Fruit fly (Drosophila melanogaster) whole organism, embryonic: ENCODE measurements around the gene RpL15.
A peak's percentile ranks its signal among the peaks of the same experiment; 100 is the strongest.

Source experiments
- Adf1 ChIP-seq: fragments of 200-800 bp; sonication (Bioruptor generic); IDR thresholded peaks from 2 replicates; pipeline ENCODE4 v1.3.6; 2022; ENCODE audit warnings: missing biosample characterization, missing genetic modification characterization
- CG10209 ChIP-seq: fragments of 200-800 bp; sonication (Bioruptor generic); optimal IDR thresholded peaks from 3 replicates; lab custom pipeline; 2017; ENCODE audit warnings: missing biosample characterization, mild to moderate bottlenecking, missing genetic modification characterization, missing genetic modification reagents
- CG1024 ChIP-seq: fragments of 200-800 bp; sonication (Bioruptor generic); IDR thresholded peaks from 2 replicates; pipeline ENCODE4 v1.3.6; 2022; ENCODE audit warnings: missing biosample characterization, missing genetic modification characterization
- CG10959 ChIP-seq: fragments of 200-800 bp; sonication (Bioruptor generic); IDR thresholded peaks from 2 replicates; pipeline ENCODE4 v1.3.6; 2022; ENCODE audit warnings: missing biosample characterization, missing genetic modification characterization
- CG11695 ChIP-seq: fragments of 200-800 bp; sonication (Bioruptor generic); IDR thresholded peaks from 3 replicates; pipeline ENCODE4 v1.3.6; 2022; ENCODE audit warnings: missing biosample characterization, missing genetic modification characterization
- CG11723 ChIP-seq: fragments of 200-800 bp; sonication (Bioruptor generic); optimal IDR thresholded peaks from 2 replicates; lab custom pipeline; 2017; ENCODE audit warnings: missing biosample characterization, mild to moderate bottlenecking, missing genetic modification characterization
- CG12942 ChIP-seq: fragments of 200-800 bp; sonication (Bioruptor generic); optimal IDR thresholded peaks from 3 replicates; lab custom pipeline; 2016; ENCODE audit warnings: missing biosample characterization, missing genetic modification characterization
- CG15479 ChIP-seq: fragments of 200-800 bp; sonication (Bioruptor generic); optimal IDR thresholded peaks from 3 replicates; lab custom pipeline; 2019; ENCODE audit warnings: missing biosample characterization, mild to moderate bottlenecking, missing genetic modification characterization, moderate library complexity
- CG15514 ChIP-seq: fragments of 200-800 bp; sonication (Bioruptor generic); optimal IDR thresholded peaks from 3 replicates; lab custom pipeline; 2017; ENCODE audit warnings: missing biosample characterization, missing genetic modification characterization, mild to moderate bottlenecking, moderate library complexity, missing genetic modification reagents
- CG1603 ChIP-seq: fragments of 200-800 bp; sonication (Bioruptor generic); optimal IDR thresholded peaks from 2 replicates; lab custom pipeline; 2019; ENCODE audit warnings: missing biosample characterization, mild to moderate bottlenecking, missing genetic modification characterization, moderate library complexity
- CG17802 ChIP-seq: fragments of 200-800 bp; sonication (Bioruptor generic); optimal IDR thresholded peaks from 2 replicates; lab custom pipeline; 2018; ENCODE audit warnings: missing biosample characterization, mild to moderate bottlenecking, missing genetic modification characterization, moderate library complexity
- CG2120 ChIP-seq: fragments of 200-800 bp; sonication (Bioruptor generic); optimal IDR thresholded peaks from 3 replicates; lab custom pipeline; 2016; ENCODE audit warnings: missing biosample characterization, missing genetic modification characterization
- CG2202 ChIP-seq: fragments of 200-800 bp; sonication (Bioruptor generic); optimal IDR thresholded peaks from 2 replicates; lab custom pipeline; 2018; ENCODE audit warnings: missing biosample characterization, mild to moderate bottlenecking, missing genetic modification characterization
- CG30020 ChIP-seq: fragments of 200-800 bp; optimal IDR thresholded peaks from 2 replicates; lab custom pipeline; 2019; ENCODE audit warnings: missing biosample characterization, mild to moderate bottlenecking, missing genetic modification characterization, moderate library complexity
- CG3407 ChIP-seq: fragments of 200-800 bp; sonication (Bioruptor generic); optimal IDR thresholded peaks from 2 replicates; lab custom pipeline; 2018; ENCODE audit warnings: missing biosample characterization, mild to moderate bottlenecking, missing genetic modification characterization
- CG34224 ChIP-seq: fragments of 200-800 bp; sonication (Bioruptor generic); IDR thresholded peaks from 3 replicates; pipeline ENCODE4 v1.3.6; 2022; ENCODE audit warnings: missing biosample characterization, missing genetic modification characterization; ENCODE audit not compliant: partially characterized antibody
- CG4360 ChIP-seq: fragments of 200-800 bp; sonication (Bioruptor generic); IDR thresholded peaks from 2 replicates; pipeline ENCODE4 v1.3.6; 2022; ENCODE audit warnings: missing biosample characterization, missing genetic modification characterization
- CG4424 ChIP-seq: fragments of 200-800 bp; sonication (Bioruptor generic); optimal IDR thresholded peaks from 3 replicates; lab custom pipeline; 2016; ENCODE audit warnings: missing biosample characterization, missing genetic modification characterization
- CG4820 ChIP-seq: fragments of 200-800 bp; sonication (Bioruptor generic); optimal IDR thresholded peaks from 3 replicates; lab custom pipeline; 2016; ENCODE audit warnings: missing biosample characterization, missing genetic modification characterization
- CG6683 ChIP-seq: fragments of 200-800 bp; sonication (Bioruptor generic); optimal IDR thresholded peaks from 2 replicates; lab custom pipeline; 2017; ENCODE audit warnings: missing biosample characterization, mild to moderate bottlenecking, missing genetic modification characterization, missing genetic modification reagents
- CG7357 ChIP-seq: fragments of 200-800 bp; sonication (Bioruptor generic); IDR thresholded peaks from 3 replicates; pipeline ENCODE4 v1.3.6; 2022; ENCODE audit warnings: missing biosample characterization, missing genetic modification characterization
- D19A ChIP-seq: fragments of 200-800 bp; optimal IDR thresholded peaks from 3 replicates; lab custom pipeline; 2019; ENCODE audit warnings: missing biosample characterization, mild to moderate bottlenecking, missing genetic modification characterization, moderate library complexity
- Dfd ChIP-seq, 2 experiments: fragments of >200 bp; optimal IDR thresholded peaks; 2 replicates each; lab custom pipeline; 2017; ENCODE audit warnings: missing biosample characterization in 2 of 2, missing genetic modification characterization in 2 of 2
- ERR ChIP-seq: fragments of 200-800 bp; sonication (Bioruptor generic); optimal IDR thresholded peaks from 2 replicates; lab custom pipeline; 2016; ENCODE audit warnings: missing biosample characterization, missing genetic modification characterization
- Lpt ChIP-seq: fragments of >200 bp; optimal IDR thresholded peaks from 2 replicates; lab custom pipeline; 2018; ENCODE audit warnings: missing biosample characterization, missing genetic modification characterization
- Oli ChIP-seq: fragments of 200-800 bp; sonication (Bioruptor generic); optimal IDR thresholded peaks from 2 replicates; lab custom pipeline; 2018; ENCODE audit warnings: missing biosample characterization, mild to moderate bottlenecking, missing genetic modification characterization, moderate library complexity
- Pdp1 ChIP-seq, 2 experiments: fragments of 200-800 bp; sonication (Bioruptor generic); optimal IDR thresholded peaks; 3 replicates each; lab custom pipeline; 2016; ENCODE audit warnings: missing biosample characterization in 2 of 2, missing genetic modification characterization in 2 of 2, mild to moderate bottlenecking in 1 of 2, moderate library complexity in 1 of 2
- Usf ChIP-seq: fragments of 200-800 bp; sonication (Bioruptor generic); optimal IDR thresholded peaks from 2 replicates; lab custom pipeline; 2017; ENCODE audit warnings: missing genotype, missing biosample characterization, missing genetic modification characterization
- Xrp1 ChIP-seq: fragments of 200-800 bp; sonication (Bioruptor generic); IDR thresholded peaks from 2 replicates; pipeline ENCODE4 v1.3.6; 2022; ENCODE audit warnings: missing biosample characterization, missing genetic modification characterization
- cad ChIP-seq: fragments of >200 bp; optimal IDR thresholded peaks from 2 replicates; lab custom pipeline; 2017; ENCODE audit warnings: missing biosample characterization, missing genetic modification characterization
- dati ChIP-seq: fragments of 200-800 bp; sonication (Bioruptor generic); IDR thresholded peaks from 2 replicates; pipeline ENCODE4 v1.3.6; 2022; ENCODE audit warnings: missing biosample characterization, missing genetic modification characterization
- dm ChIP-seq: fragments of 200-800 bp; sonication (Bioruptor generic); optimal IDR thresholded peaks from 3 replicates; lab custom pipeline; 2016; ENCODE audit warnings: missing biosample characterization, missing genetic modification characterization
- knrl ChIP-seq: fragments of 200-800 bp; sonication (Bioruptor generic); IDR thresholded peaks from 3 replicates; pipeline ENCODE4 v1.3.6; 2022; ENCODE audit warnings: missing biosample characterization, missing genetic modification characterization; ENCODE audit not compliant: partially characterized antibody
- lab ChIP-seq: fragments of 200-800 bp; sonication (Bioruptor generic); optimal IDR thresholded peaks from 3 replicates; lab custom pipeline; 2017; ENCODE audit warnings: missing biosample characterization, missing genetic modification characterization, mild to moderate bottlenecking, moderate library complexity, missing genetic modification reagents
- pfk ChIP-seq: fragments of 200-800 bp; sonication (Bioruptor generic); optimal IDR thresholded peaks from 2 replicates; lab custom pipeline; 2018; ENCODE audit warnings: missing biosample characterization, mild to moderate bottlenecking, missing genetic modification characterization, moderate library complexity
- sima ChIP-seq: fragments of 200-800 bp; sonication (Bioruptor generic); optimal IDR thresholded peaks from 2 replicates; lab custom pipeline; 2016; ENCODE audit warnings: missing biosample characterization, missing genetic modification characterization
- sqz ChIP-seq: fragments of 200-800 bp; sonication (Bioruptor generic); optimal IDR thresholded peaks from 3 replicates; lab custom pipeline; 2018; ENCODE audit warnings: missing biosample characterization, mild to moderate bottlenecking, missing genetic modification characterization
- ssp ChIP-seq: fragments of 200-800 bp; sonication (Bioruptor generic); IDR thresholded peaks from 2 replicates; pipeline ENCODE4 v1.3.6; 2022; ENCODE audit warnings: missing biosample characterization, missing genetic modification characterization
- stwl ChIP-seq: fragments of 200-800 bp; sonication (Bioruptor generic); optimal IDR thresholded peaks from 3 replicates; lab custom pipeline; 2018; ENCODE audit warnings: missing biosample characterization, mild to moderate bottlenecking, missing genetic modification characterization, moderate library complexity
- unpg ChIP-seq: fragments of 200-800 bp; sonication (Bioruptor generic); optimal IDR thresholded peaks from 3 replicates; lab custom pipeline; 2018; ENCODE audit warnings: missing biosample characterization, mild to moderate bottlenecking, missing genetic modification characterization, moderate library complexity
- vfl ChIP-seq: fragments of 200-800 bp; sonication (Bioruptor generic); optimal IDR thresholded peaks from 2 replicates; lab custom pipeline; 2016; ENCODE audit warnings: missing biosample characterization, missing genetic modification characterization
- zen2 ChIP-seq: fragments of 200-800 bp; sonication (Bioruptor generic); IDR thresholded peaks from 3 replicates; pipeline ENCODE4 v1.3.6; 2022; ENCODE audit warnings: missing biosample characterization, missing genetic modification characterization; ENCODE audit not compliant: partially characterized antibody

RpL15 gene

dm6 chr3L:27267060-27267805 lies at the start of gene RpL15 (continued):
- TF ChIP-seq pfk (peak; percentile 90), sqz (GFP tag; lab: Kevin White, UChicago) (no peak), Dfd (GFP tag; optimal IDR thresholded peaks at IDR 0.05; lab: Kevin White, UChicago) (peak; percentile 10 to 37), stwl (tag; lab: Kevin White, UChicago) (no peak), CG34224 (no peak), CG10209 (peak; percentile 42), lab (GFP tag; lab: Kevin White, UChicago) (peak; percentile 8), unpg (GFP tag; lab: Kevin White, UChicago) (peak; percentile 57), CG12942 (peak; percentile 37), Oli (tag; lab: Kevin White, UChicago) (peak; percentile 31), CG15514 (peak; percentile 42), Usf (peak; percentile 43)

dm6 chr3L:27261987-27262386 lies 5.1 kb upstream of the RpL15 start:
- peak; percentile 90 for TF ChIP-seq CG1603 (tag; lab: Kevin White, UChicago)
- peak; percentile 23; the same call in 1 of the 2 replicates for TF ChIP-seq CG1024 (GFP tag; lab: Robert Waterston, UW)
- peak; percentile 15 for TF ChIP-seq CG11723 (GFP tag; lab: Kevin White, UChicago)
- peak; percentile 63 for TF ChIP-seq ssp
- TF ChIP-seq CG4820 = no peak
- peak; percentile 90 for TF ChIP-seq CG30020 (tag; lab: Kevin White, UChicago)
- TF ChIP-seq sima (GFP tag; lab: Kevin White, UChicago) = no peak
- peak; percentile 68 for TF ChIP-seq CG17802 (tag; lab: Kevin White, UChicago)

- peak; percentile 76 for TF ChIP-seq CG1603 (tag; lab: Kevin White, UChicago)
- peak; percentile 21; the same call in 1 of the 3 replicates for TF ChIP-seq CG7357 (GFP tag; lab: Robert Waterston, UW)
- no peak for TF ChIP-seq CG2202 (tag; lab: Kevin White, UChicago)
- TF ChIP-seq ssp = 0 out of 2 replicates have a peak, but pooled peaks have one; percentile 22
- TF ChIP-seq CG30020 (tag; lab: Kevin White, UChicago) = peak; percentile 73
- TF ChIP-seq Lpt = no peak
- TF ChIP-seq CG17802 (tag; lab: Kevin White, UChicago) = peak; percentile 88
- TF ChIP-seq CG11695 (GFP tag; lab: Robert Waterston, UW) = no peak
- TF ChIP-seq CG6683 = no peak
- TF ChIP-seq CG1024 (GFP tag; lab: Robert Waterston, UW) = 0 out of 2 replicates have a peak, but pooled peaks have one; percentile 4
- no peak for TF ChIP-seq unpg (GFP tag; lab: Kevin White, UChicago)
- TF ChIP-seq CG11723 (GFP tag; lab: Kevin White, UChicago) = peak; percentile 78
Measured at dm6 chr3L:27264319-27264909, 2.6 kb upstream of the RpL15 start.

- TF ChIP-seq Adf1 (GFP tag; lab: Robert Waterston, UW) (no peak), ERR (GFP tag; lab: Kevin White, UChicago) (no peak), Xrp1 (GFP tag; lab: Robert Waterston, UW) (no peak), dati (GFP tag; lab: Robert Waterston, UW) (no peak), CG15479 (GFP tag; lab: Kevin White, UChicago) (no peak), ssp (peak; percentile 91), CG3407 (GFP tag; lab: Kevin White, UChicago) (no peak), CG2120 (GFP tag; lab: Kevin White, UChicago) (no peak), CG17802 (tag; lab: Kevin White, UChicago) (peak; percentile 67), vfl (GFP tag; lab: Kevin White, UChicago) (no peak), CG4424 (GFP tag; lab: Kevin White, UChicago) (no peak), CG4360 (GFP tag; lab: Robert Waterston, UW) (no peak), CG10959 (GFP tag; lab: Robert Waterston, UW) (no peak), CG1024 (GFP tag; lab: Robert Waterston, UW) (peak; percentile 75; the same call in 1 of the 2 replicates), CG1603 (tag; lab: Kevin White, UChicago) (peak; percentile 74), CG7357 (GFP tag; lab: Robert Waterston, UW) (peak; percentile 55; the same call in 2 of the 3 replicates), zen2 (GFP tag; lab: Robert Waterston, UW) (no peak), D19A (peak; percentile 15), knrl (GFP tag; lab: Robert Waterston, UW) (no peak), Pdp1 (GFP tag; optimal IDR thresholded peaks at IDR 0.05; lab: Kevin White, UChicago) (no peak), CG30020 (tag; lab: Kevin White, UChicago) (peak; percentile 83), cad (GFP tag; lab: Kevin White, UChicago) (no peak), dm (GFP tag; lab: Kevin White, UChicago) (no peak)
Measured at dm6 chr3L:27265613-27266012, 1.4 kb upstream of the RpL15 start.
